Worm (Caenorhabditis elegans) whole organism, L4/young adult: ENCODE measurements around the gene R02E4.2.

Experiments used
- W03F9.2 ChIP-seq: fragments of 150-350 bp; optimal IDR thresholded peaks from 2 replicates; lab custom pipeline; 2014; ENCODE audit warnings: missing biosample characterization, missing genetic modification characterization
- dao-5 ChIP-seq: sonication (generic microtip); optimal IDR thresholded peaks from 2 replicates; lab custom pipeline; 2016; ENCODE audit warnings: missing genotype, missing genetic modification characterization, moderate library complexity, missing compliant biosample characterization
- him-1 ChIP-seq: sonication (generic microtip); optimal IDR thresholded peaks from 2 replicates; lab custom pipeline; 2016; ENCODE audit warnings: missing genotype, missing genetic modification reagents, missing genetic modification characterization, missing compliant biosample characterization

DNA sequence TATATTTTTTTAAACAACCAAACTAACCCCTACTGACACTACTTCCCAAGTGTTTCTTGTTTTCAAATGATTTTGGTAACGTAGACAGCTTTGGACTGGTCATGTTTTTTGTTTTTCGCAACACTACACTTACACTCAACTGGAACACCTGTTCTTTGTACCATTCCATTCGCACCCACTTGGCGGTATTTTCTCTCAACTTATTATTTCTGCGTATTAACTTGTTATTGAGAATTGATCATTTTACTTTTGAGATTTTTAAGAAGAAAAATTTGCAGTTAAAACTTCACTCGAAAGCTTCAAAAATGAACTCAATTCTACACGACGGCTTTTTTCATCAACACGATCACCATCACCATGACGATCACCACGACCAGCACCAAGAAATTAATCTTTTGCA lies 27.6 kb downstream of the R02E4.2 start, which contains the start of gene ZK470.2:
- TF ChIP-seq him-1 (tag; lab: Kevin White, UChicago) = no peak
- TF ChIP-seq W03F9.2 = no peak
- no peak for TF ChIP-seq dao-5 (tag; lab: Kevin White, UChicago)
